Fruit fly (Drosophila melanogaster): ENCODE data around the gene tadr.

dm6 chr2L:21105127-21105526 lies 29.9 kb downstream of the tadr start:
- no peak for TF ChIP-seq CG1620 (GFP tag; optimal IDR thresholded peaks at IDR 0.05)
- TF ChIP-seq CG11617 (GFP tag; optimal IDR thresholded peaks at IDR 0.05) = no peak
- no peak for TF ChIP-seq bab1 (GFP tag; optimal IDR thresholded peaks at IDR 0.05)
- no peak for TF ChIP-seq CG14711 (tag; optimal IDR thresholded peaks at IDR 0.05)
- no peak for TF ChIP-seq Clk (GFP tag; optimal IDR thresholded peaks at IDR 0.05)
- no peak for TF ChIP-seq Mnt (GFP tag; optimal IDR thresholded peaks at IDR 0.05)
- TF ChIP-seq toe (GFP tag; optimal IDR thresholded peaks at IDR 0.05) = no peak
- TF ChIP-seq ovo (GFP tag; optimal IDR thresholded peaks at IDR 0.05) = no peak
- TF ChIP-seq CG7045 (GFP tag; optimal IDR thresholded peaks at IDR 0.05) = no peak
- TF ChIP-seq cic (GFP tag; optimal IDR thresholded peaks at IDR 0.05) = no peak
- no peak for TF ChIP-seq kay (GFP tag; ENCODE audit: borderline replicate concordance)
- TF ChIP-seq tj (GFP tag; optimal IDR thresholded peaks at IDR 0.05) = no peak

Data from whole organism, adult.